Fruit fly (Drosophila melanogaster) whole organism, embryonic: ENCODE data around the gene Tsp74F.

Experiments
- Antp ChIP-seq: fragments of 200-800 bp; sonication (Bioruptor generic); optimal IDR thresholded peaks from 3 replicates; lab custom pipeline; 2016; ENCODE audit warnings: missing biosample characterization, missing genetic modification characterization
- BEAF-32 ChIP-seq: fragments of 200-800 bp; sonication (Bioruptor generic); optimal IDR thresholded peaks from 3 replicates; lab custom pipeline; 2017; ENCODE audit warnings: missing biosample characterization, missing genetic modification characterization, mild to moderate bottlenecking, moderate library complexity, missing genetic modification reagents
- Bgb ChIP-seq: fragments of 200-800 bp; sonication (Bioruptor generic); IDR thresholded peaks from 2 replicates; pipeline ENCODE4 v1.3.6; 2022; ENCODE audit warnings: missing biosample characterization, missing genetic modification characterization; ENCODE audit not compliant: partially characterized antibody
- CG11456 ChIP-seq: fragments of 200-800 bp; sonication (Bioruptor generic); IDR thresholded peaks from 3 replicates; pipeline ENCODE4 v1.3.6; 2022; ENCODE audit warnings: missing biosample characterization, missing genetic modification characterization
- CG11504 ChIP-seq: fragments of 200-800 bp; sonication (Bioruptor generic); optimal IDR thresholded peaks from 3 replicates; lab custom pipeline; 2019; ENCODE audit warnings: missing biosample characterization, mild to moderate bottlenecking, missing genetic modification characterization, moderate library complexity
- CG12659 ChIP-seq: fragments of 200-800 bp; sonication (Bioruptor generic); optimal IDR thresholded peaks from 3 replicates; lab custom pipeline; 2017; ENCODE audit warnings: mild to moderate bottlenecking, missing biosample characterization, missing genetic modification reagents, missing genetic modification characterization
- CG13624 ChIP-seq: fragments of 200-800 bp; sonication (Bioruptor generic); optimal IDR thresholded peaks from 2 replicates; lab custom pipeline; 2016; ENCODE audit warnings: missing biosample characterization, missing genetic modification characterization
- CG14710 ChIP-seq: fragments of 200-800 bp; sonication (Bioruptor generic); optimal IDR thresholded peaks from 3 replicates; lab custom pipeline; 2019; ENCODE audit warnings: missing biosample characterization, mild to moderate bottlenecking, missing genetic modification characterization, moderate library complexity
- CG15269 ChIP-seq: fragments of 200-800 bp; sonication (Bioruptor generic); optimal IDR thresholded peaks from 2 replicates; lab custom pipeline; 2018; ENCODE audit warnings: missing biosample characterization, mild to moderate bottlenecking, missing genetic modification characterization, moderate library complexity
- CG17385 ChIP-seq: fragments of 200-800 bp; sonication (Bioruptor generic); optimal IDR thresholded peaks from 3 replicates; lab custom pipeline; 2018; ENCODE audit warnings: missing biosample characterization, mild to moderate bottlenecking, missing genetic modification characterization
- CG18764 ChIP-seq: fragments of 200-800 bp; sonication (Bioruptor generic); optimal IDR thresholded peaks from 3 replicates; lab custom pipeline; 2016; ENCODE audit warnings: missing biosample characterization, missing genetic modification characterization
- CG2120 ChIP-seq: fragments of 200-800 bp; sonication (Bioruptor generic); optimal IDR thresholded peaks from 3 replicates; lab custom pipeline; 2016; ENCODE audit warnings: missing biosample characterization, missing genetic modification characterization
- CG31224 ChIP-seq: fragments of 200-800 bp; sonication (Bioruptor generic); IDR thresholded peaks from 2 replicates; pipeline ENCODE4 v1.3.6; 2022; ENCODE audit warnings: missing biosample characterization, missing genetic modification characterization
- CG32767 ChIP-seq: fragments of 200-800 bp; sonication (Bioruptor generic); IDR thresholded peaks from 2 replicates; pipeline ENCODE4 v1.3.6; 2022; ENCODE audit warnings: missing biosample characterization, missing genetic modification characterization
- CG33213 ChIP-seq: fragments of 200-800 bp; sonication (Bioruptor generic); optimal IDR thresholded peaks from 3 replicates; lab custom pipeline; 2016; ENCODE audit warnings: missing biosample characterization, missing genetic modification characterization
- CG5180 ChIP-seq: fragments of 200-800 bp; sonication (Bioruptor generic); optimal IDR thresholded peaks from 3 replicates; lab custom pipeline; 2017; ENCODE audit warnings: missing biosample characterization, missing genetic modification characterization, mild to moderate bottlenecking, moderate library complexity, missing genetic modification reagents
- CG7357 ChIP-seq: fragments of 200-800 bp; sonication (Bioruptor generic); IDR thresholded peaks from 3 replicates; pipeline ENCODE4 v1.3.6; 2022; ENCODE audit warnings: missing biosample characterization, missing genetic modification characterization
- CG7556 ChIP-seq: fragments of 200-800 bp; sonication (Bioruptor generic); optimal IDR thresholded peaks from 2 replicates; lab custom pipeline; 2017; ENCODE audit warnings: missing biosample characterization, mild to moderate bottlenecking, missing genetic modification characterization
- CG9932 ChIP-seq: fragments of 200-800 bp; sonication (Bioruptor generic); IDR thresholded peaks from 2 replicates; pipeline ENCODE4 v1.3.6; 2022; ENCODE audit warnings: missing biosample characterization, missing genetic modification characterization
- CTCF ChIP-seq: fragments of 200-800 bp; sonication (Bioruptor generic); optimal IDR thresholded peaks from 2 replicates; lab custom pipeline; 2017; ENCODE audit warnings: missing biosample characterization, mild to moderate bottlenecking, missing genetic modification characterization, moderate library complexity
- Dip3 ChIP-seq: fragments of 200-800 bp; sonication (Bioruptor generic); optimal IDR thresholded peaks from 3 replicates; lab custom pipeline; 2016; ENCODE audit warnings: missing biosample characterization, missing genetic modification characterization
- Doc3 ChIP-seq: fragments of 200-800 bp; sonication (Bioruptor generic); IDR thresholded peaks from 3 replicates; pipeline ENCODE4 v1.3.6; 2022; ENCODE audit warnings: missing biosample characterization, missing genetic modification characterization; ENCODE audit not compliant: partially characterized antibody
- E2f1 ChIP-seq: fragments of 200-800 bp; sonication (Bioruptor generic); IDR thresholded peaks from 2 replicates; pipeline ENCODE4 v1.3.6; 2022; ENCODE audit warnings: missing biosample characterization, missing genetic modification characterization
- Fer3 ChIP-seq: fragments of 200-800 bp; sonication (Bioruptor generic); optimal IDR thresholded peaks from 2 replicates; lab custom pipeline; 2018; ENCODE audit warnings: missing biosample characterization, mild to moderate bottlenecking, missing genetic modification characterization, moderate library complexity
- MTF-1 ChIP-seq: fragments of 200-800 bp; sonication (Bioruptor generic); optimal IDR thresholded peaks from 2 replicates; lab custom pipeline; 2018; ENCODE audit warnings: missing biosample characterization, mild to moderate bottlenecking, missing genetic modification characterization, borderline replicate concordance
- Max ChIP-seq: fragments of 200-800 bp; sonication (Bioruptor generic); optimal IDR thresholded peaks from 2 replicates; lab custom pipeline; 2016; ENCODE audit warnings: missing biosample characterization, mild to moderate bottlenecking, missing genetic modification characterization
- Mrtf ChIP-seq: fragments of 200-800 bp; sonication (Bioruptor generic); IDR thresholded peaks from 3 replicates; pipeline ENCODE4 v1.3.6; 2022; ENCODE audit warnings: missing biosample characterization, missing genetic modification characterization
- NC2α ChIP-seq: fragments of 200-800 bp; sonication (Bioruptor generic); optimal IDR thresholded peaks from 2 replicates; lab custom pipeline; 2016; ENCODE audit warnings: missing biosample characterization, missing genetic modification characterization
- Rfx ChIP-seq: fragments of 200-800 bp; sonication (Bioruptor generic); IDR thresholded peaks from 2 replicates; pipeline ENCODE4 v1.3.6; 2022; ENCODE audit warnings: missing biosample characterization, missing genetic modification characterization
- YL-1 ChIP-seq: fragments of 200-800 bp; sonication (Bioruptor generic); optimal IDR thresholded peaks from 3 replicates; lab custom pipeline; 2017; ENCODE audit warnings: missing biosample characterization, mild to moderate bottlenecking, missing genetic modification characterization
- btn ChIP-seq: fragments of 200-800 bp; sonication (Bioruptor generic); optimal IDR thresholded peaks from 2 replicates; lab custom pipeline; 2016; ENCODE audit warnings: missing biosample characterization, missing genetic modification characterization
- chif ChIP-seq, 2 experiments: fragments of 200-800 bp; sonication (Bioruptor generic); optimal IDR thresholded peaks; 3 replicates each; lab custom pipeline; 2016; ENCODE audit warnings: missing biosample characterization in 2 of 2, missing genetic modification characterization in 2 of 2
- crp ChIP-seq, 2 experiments: fragments of 200-800 bp; sonication (Bioruptor generic); optimal IDR thresholded peaks; 2 replicates in 1 of 2; 3 replicates in 1 of 2; lab custom pipeline; 2017; ENCODE audit warnings: missing biosample characterization in 2 of 2, missing genetic modification characterization in 2 of 2, mild to moderate bottlenecking in 1 of 2, moderate library complexity in 1 of 2
- dpn ChIP-seq, 2 experiments: fragments of 200-800 bp; sonication (Bioruptor generic); optimal IDR thresholded peaks; 3 replicates each; lab custom pipeline; 2016; ENCODE audit warnings: missing biosample characterization in 2 of 2, missing genetic modification characterization in 2 of 2
- exex ChIP-seq: fragments of 200-800 bp; sonication (Bioruptor generic); optimal IDR thresholded peaks from 4 replicates; lab custom pipeline; 2018; ENCODE audit warnings: missing biosample characterization, mild to moderate bottlenecking, missing genetic modification characterization, moderate library complexity
- gcm ChIP-seq: fragments of 200-800 bp; sonication (Bioruptor generic); optimal IDR thresholded peaks from 2 replicates; lab custom pipeline; 2019; ENCODE audit warnings: missing biosample characterization, mild to moderate bottlenecking, missing genetic modification characterization, moderate library complexity
- gro ChIP-seq: fragments of 200-800 bp; sonication (Bioruptor generic); optimal IDR thresholded peaks from 2 replicates; lab custom pipeline; 2016; ENCODE audit warnings: missing biosample characterization, missing genetic modification characterization
- inv ChIP-seq: fragments of 200-800 bp; sonication (Bioruptor generic); IDR thresholded peaks from 2 replicates; pipeline ENCODE4 v1.3.6; 2022; ENCODE audit warnings: missing biosample characterization, missing genetic modification characterization; ENCODE audit not compliant: partially characterized antibody
- kah ChIP-seq: fragments of 200-800 bp; sonication (Bioruptor generic); optimal IDR thresholded peaks from 2 replicates; lab custom pipeline; 2018; ENCODE audit warnings: missing biosample characterization, mild to moderate bottlenecking, missing genetic modification characterization
- lilli ChIP-seq: fragments of 200-800 bp; sonication (Bioruptor generic); optimal IDR thresholded peaks from 3 replicates; lab custom pipeline; 2016; ENCODE audit warnings: missing biosample characterization, missing genetic modification characterization
- mam ChIP-seq: fragments of 200-800 bp; sonication (Bioruptor generic); optimal IDR thresholded peaks from 3 replicates; lab custom pipeline; 2016; ENCODE audit warnings: missing biosample characterization, missing genetic modification characterization
- phol ChIP-seq: fragments of 200-800 bp; sonication (Bioruptor generic); optimal IDR thresholded peaks from 3 replicates; lab custom pipeline; 2018; ENCODE audit warnings: missing biosample characterization, mild to moderate bottlenecking, missing genetic modification characterization, moderate library complexity
- pum ChIP-seq: fragments of 200-800 bp; sonication (Bioruptor generic); optimal IDR thresholded peaks from 2 replicates; lab custom pipeline; 2016; ENCODE audit warnings: missing biosample characterization, missing genetic modification characterization
- shn ChIP-seq: fragments of 200-800 bp; sonication (Bioruptor generic); optimal IDR thresholded peaks from 3 replicates; lab custom pipeline; 2016; ENCODE audit warnings: missing biosample characterization, missing genetic modification characterization
- tll ChIP-seq, 2 experiments: fragments of 200-800 bp in 1 of 2; fragments of >200 bp in 1 of 2; sonication (Bioruptor generic) in 1 of 2; optimal IDR thresholded peaks; 2 replicates each; lab custom pipeline; 2017 to 2019; ENCODE audit warnings: missing biosample characterization in 2 of 2, missing genetic modification characterization in 2 of 2, mild to moderate bottlenecking in 1 of 2, moderate library complexity in 1 of 2
- trem ChIP-seq: fragments of 200-800 bp; optimal IDR thresholded peaks from 3 replicates; lab custom pipeline; 2019; ENCODE audit warnings: missing biosample characterization, mild to moderate bottlenecking, missing genetic modification characterization, moderate library complexity
- tx ChIP-seq: fragments of 200-800 bp; sonication (Bioruptor generic); optimal IDR thresholded peaks from 2 replicates; lab custom pipeline; 2016; ENCODE audit warnings: missing biosample characterization, missing genetic modification characterization
- zen ChIP-seq: fragments of 200-800 bp; sonication (Bioruptor generic); optimal IDR thresholded peaks from 3 replicates; lab custom pipeline; 2018; ENCODE audit warnings: missing biosample characterization, mild to moderate bottlenecking, missing genetic modification characterization, moderate library complexity
- zen2 ChIP-seq: fragments of 200-800 bp; sonication (Bioruptor generic); IDR thresholded peaks from 3 replicates; pipeline ENCODE4 v1.3.6; 2022; ENCODE audit warnings: missing biosample characterization, missing genetic modification characterization; ENCODE audit not compliant: partially characterized antibody
- zfh2 ChIP-seq: fragments of 200-800 bp; sonication (Bioruptor generic); optimal IDR thresholded peaks from 2 replicates; lab custom pipeline; 2016; ENCODE audit warnings: missing biosample characterization, missing genetic modification characterization

Tsp74F gene

dm6 chr3L:17912448-17912847, 16.8 kb upstream of the Tsp74F start, which contains the start of gene CG5290 (continued):
- TF ChIP-seq E2f1: no peak
- TF ChIP-seq CG9932 (GFP tag; lab: Robert Waterston, UW): 0 out of 2 replicates have a peak, but pooled peaks have one; percentile 15
- TF ChIP-seq Bgb (GFP tag; lab: Robert Waterston, UW): peak; percentile 48
- peak; percentile 26; the same call in 1 of the 2 replicates for TF ChIP-seq Rfx
- peak; percentile 7 for TF ChIP-seq zen (tag; lab: Kevin White, UChicago)
- TF ChIP-seq CG7556 (GFP tag; lab: Kevin White, UChicago): no peak
- peak; percentile 19; the same call in 1 of the 3 replicates for TF ChIP-seq zen2 (GFP tag; lab: Robert Waterston, UW)
- TF ChIP-seq phol (tag; lab: Kevin White, UChicago): peak; percentile 33
- TF ChIP-seq Fer3: no peak
- no peak for TF ChIP-seq kah (GFP tag; lab: Kevin White, UChicago)
- TF ChIP-seq btn (GFP tag; lab: Kevin White, UChicago): no peak
- TF ChIP-seq Dip3 (GFP tag; lab: Kevin White, UChicago): peak; percentile 31
- TF ChIP-seq Antp (GFP tag; lab: Kevin White, UChicago): peak; percentile 12
- peak; percentile 20 to 36 for TF ChIP-seq dpn (GFP tag; optimal IDR thresholded peaks at IDR 0.05; lab: Kevin White, UChicago)
- TF ChIP-seq CG11504 (tag; lab: Kevin White, UChicago): no peak
- TF ChIP-seq chif (GFP tag; optimal IDR thresholded peaks at IDR 0.05; lab: Kevin White, UChicago): peak; percentile 10 to 23
- TF ChIP-seq CG14710 (tag; lab: Kevin White, UChicago): peak; percentile 65
- peak; percentile 66 to 94 for TF ChIP-seq crp (GFP tag; optimal IDR thresholded peaks at IDR 0.05; lab: Kevin White, UChicago)
- peak; percentile 52; the same call in 1 of the 2 replicates for TF ChIP-seq inv (GFP tag; lab: Robert Waterston, UW)
- no peak for TF ChIP-seq CG7357 (GFP tag; lab: Robert Waterston, UW)
- peak; percentile 2 for TF ChIP-seq CG17385 (GFP tag; lab: Kevin White, UChicago)
- TF ChIP-seq BEAF-32 (GFP tag; lab: Kevin White, UChicago): peak; percentile 83
- no peak for TF ChIP-seq CG15269 (tag; lab: Kevin White, UChicago)
- TF ChIP-seq CG11456 (GFP tag; lab: Robert Waterston, UW): no peak
- TF ChIP-seq lilli (GFP tag; lab: Kevin White, UChicago): peak; percentile 63
- TF ChIP-seq CG32767 (GFP tag; lab: Robert Waterston, UW): no peak
- peak; percentile 27 for TF ChIP-seq pum (GFP tag; lab: Kevin White, UChicago)
- TF ChIP-seq CG18764 (GFP tag; lab: Kevin White, UChicago): peak; percentile 2
- peak; percentile 43 for TF ChIP-seq zfh2
- peak; percentile 64 for TF ChIP-seq trem (tag; lab: Kevin White, UChicago)
- TF ChIP-seq tx: peak; percentile 30
- TF ChIP-seq CG13624 (GFP tag; lab: Kevin White, UChicago): peak; percentile 37
- TF ChIP-seq CG31224 (GFP tag; lab: Robert Waterston, UW): no peak
- no peak for TF ChIP-seq CTCF (GFP tag; lab: Kevin White, UChicago)
- TF ChIP-seq Doc3 (GFP tag; lab: Robert Waterston, UW): peak; percentile 75
- peak; percentile 34 for TF ChIP-seq CG33213 (GFP tag; lab: Kevin White, UChicago)
- peak; percentile 67 for TF ChIP-seq CG2120
- TF ChIP-seq CG5180 (GFP tag; lab: Kevin White, UChicago): no peak

- TF ChIP-seq Mrtf (GFP tag; lab: Robert Waterston, UW): no peak
- TF ChIP-seq gcm: no peak
- peak; percentile 69 for TF ChIP-seq gro (GFP tag; lab: Kevin White, UChicago)
- peak; percentile 10 for TF ChIP-seq exex
- TF ChIP-seq MTF-1: peak; percentile 38
- no peak for TF ChIP-seq shn
- TF ChIP-seq trem (tag; lab: Kevin White, UChicago): peak; percentile 38
- TF ChIP-seq CG12659 (GFP tag; lab: Kevin White, UChicago): peak; percentile 64
- TF ChIP-seq tll (GFP tag; optimal IDR thresholded peaks at IDR 0.05; lab: Kevin White, UChicago): no peak
- no peak for TF ChIP-seq CG7357 (GFP tag; lab: Robert Waterston, UW)
- TF ChIP-seq YL-1 (GFP tag; lab: Kevin White, UChicago): peak; percentile 55
- no peak for TF ChIP-seq kah (GFP tag; lab: Kevin White, UChicago)
- TF ChIP-seq mam: no peak
- TF ChIP-seq Max (GFP tag; lab: Kevin White, UChicago): no peak
- TF ChIP-seq NC2α (GFP tag; lab: Kevin White, UChicago): no peak
These were observed 12.0 kb upstream of the Tsp74F start, which contains the start of the genes Prestin and Wdr92 for dm6 chr3L:17907609-17908160. TSS of gene Prestin (minus strand) at chr3L:17907812. TSS of gene Wdr92 (plus strand) at chr3L:17908143.
